Fruit fly (Drosophila melanogaster) whole organism, embryonic: Measurements from ENCODE around the gene lama.

Experiments
- B-H1 ChIP-seq: fragments of 200-800 bp; sonication (Bioruptor generic); IDR thresholded peaks from 3 replicates; pipeline ENCODE4 v1.3.6; 2022; ENCODE audit warnings: missing biosample characterization, missing genetic modification characterization
- BEAF-32 ChIP-seq: fragments of 200-800 bp; sonication (Bioruptor generic); optimal IDR thresholded peaks from 3 replicates; lab custom pipeline; 2017; ENCODE audit warnings: missing biosample characterization, missing genetic modification characterization, mild to moderate bottlenecking, moderate library complexity, missing genetic modification reagents
- CG10274 ChIP-seq: fragments of 200-800 bp; sonication (Bioruptor generic); optimal IDR thresholded peaks from 3 replicates; lab custom pipeline; 2017; ENCODE audit warnings: missing biosample characterization, mild to moderate bottlenecking, missing genetic modification characterization
- CG10543 ChIP-seq: fragments of 200-800 bp; sonication (Bioruptor generic); optimal IDR thresholded peaks from 3 replicates; lab custom pipeline; 2017; ENCODE audit warnings: missing biosample characterization, mild to moderate bottlenecking, missing genetic modification characterization, moderate library complexity
- CG10565 ChIP-seq: fragments of 200-800 bp; sonication (Bioruptor generic); optimal IDR thresholded peaks from 3 replicates; lab custom pipeline; 2016; ENCODE audit warnings: missing biosample characterization, mild to moderate bottlenecking, missing genetic modification characterization
- CG11695 ChIP-seq: fragments of 200-800 bp; sonication (Bioruptor generic); IDR thresholded peaks from 3 replicates; pipeline ENCODE4 v1.3.6; 2022; ENCODE audit warnings: missing biosample characterization, missing genetic modification characterization
- CG12219 ChIP-seq: fragments of 200-800 bp; sonication (Bioruptor generic); optimal IDR thresholded peaks from 3 replicates; lab custom pipeline; 2018; ENCODE audit warnings: missing biosample characterization, mild to moderate bottlenecking, missing genetic modification characterization
- CG12391 ChIP-seq: fragments of 200-800 bp; sonication (Bioruptor generic); optimal IDR thresholded peaks from 3 replicates; lab custom pipeline; 2018; ENCODE audit warnings: missing biosample characterization, mild to moderate bottlenecking, missing genetic modification characterization, moderate library complexity
- CG15479 ChIP-seq: fragments of 200-800 bp; sonication (Bioruptor generic); optimal IDR thresholded peaks from 3 replicates; lab custom pipeline; 2019; ENCODE audit warnings: missing biosample characterization, mild to moderate bottlenecking, missing genetic modification characterization, moderate library complexity
- CG15514 ChIP-seq: fragments of 200-800 bp; sonication (Bioruptor generic); optimal IDR thresholded peaks from 3 replicates; lab custom pipeline; 2017; ENCODE audit warnings: missing biosample characterization, missing genetic modification characterization, mild to moderate bottlenecking, moderate library complexity, missing genetic modification reagents
- CG1603 ChIP-seq: fragments of 200-800 bp; sonication (Bioruptor generic); optimal IDR thresholded peaks from 2 replicates; lab custom pipeline; 2019; ENCODE audit warnings: missing biosample characterization, mild to moderate bottlenecking, missing genetic modification characterization, moderate library complexity
- CG16813 ChIP-seq: fragments of 200-800 bp; sonication (Bioruptor generic); IDR thresholded peaks from 3 replicates; pipeline ENCODE4 v1.3.6; 2022; ENCODE audit warnings: missing biosample characterization, missing genetic modification characterization; ENCODE audit not compliant: partially characterized antibody
- CG18619 ChIP-seq: fragments of 200-800 bp; sonication (Bioruptor generic); optimal IDR thresholded peaks from 3 replicates; lab custom pipeline; 2017; ENCODE audit warnings: missing biosample characterization, mild to moderate bottlenecking, missing genetic modification characterization
- CG2875 ChIP-seq: fragments of 200-800 bp; sonication (Bioruptor generic); optimal IDR thresholded peaks from 2 replicates; lab custom pipeline; 2017; ENCODE audit warnings: missing biosample characterization, mild to moderate bottlenecking, missing genetic modification characterization, missing genetic modification reagents
- CG3163 ChIP-seq: fragments of 200-800 bp; sonication (Bioruptor generic); optimal IDR thresholded peaks from 3 replicates; lab custom pipeline; 2016; ENCODE audit warnings: missing biosample characterization, missing genetic modification characterization
- CG4854 ChIP-seq: fragments of 200-800 bp; sonication (Bioruptor generic); optimal IDR thresholded peaks from 2 replicates; lab custom pipeline; 2016; ENCODE audit warnings: missing biosample characterization, missing genetic modification characterization, inconsistent platforms
- CG5180 ChIP-seq: fragments of 200-800 bp; sonication (Bioruptor generic); optimal IDR thresholded peaks from 3 replicates; lab custom pipeline; 2017; ENCODE audit warnings: missing biosample characterization, missing genetic modification characterization, mild to moderate bottlenecking, moderate library complexity, missing genetic modification reagents
- CG7271 ChIP-seq: fragments of 200-800 bp; sonication (Bioruptor generic); optimal IDR thresholded peaks from 2 replicates; lab custom pipeline; 2018; ENCODE audit warnings: missing biosample characterization, mild to moderate bottlenecking, missing genetic modification characterization, moderate library complexity
- CG7357 ChIP-seq: fragments of 200-800 bp; sonication (Bioruptor generic); IDR thresholded peaks from 3 replicates; pipeline ENCODE4 v1.3.6; 2022; ENCODE audit warnings: missing biosample characterization, missing genetic modification characterization
- CG7987 ChIP-seq: fragments of 200-800 bp; sonication (Bioruptor generic); optimal IDR thresholded peaks from 2 replicates; lab custom pipeline; 2018; ENCODE audit warnings: missing biosample characterization, mild to moderate bottlenecking, missing genetic modification characterization, moderate library complexity
- CG8765 ChIP-seq: fragments of 200-800 bp; sonication (Bioruptor generic); IDR thresholded peaks from 2 replicates; pipeline ENCODE4 v1.3.6; 2022; ENCODE audit warnings: missing biosample characterization, missing genetic modification characterization
- CG9932 ChIP-seq: fragments of 200-800 bp; sonication (Bioruptor generic); IDR thresholded peaks from 2 replicates; pipeline ENCODE4 v1.3.6; 2022; ENCODE audit warnings: missing biosample characterization, missing genetic modification characterization
- CTCF ChIP-seq: fragments of 200-800 bp; sonication (Bioruptor generic); optimal IDR thresholded peaks from 2 replicates; lab custom pipeline; 2017; ENCODE audit warnings: missing biosample characterization, mild to moderate bottlenecking, missing genetic modification characterization, moderate library complexity
- MTF-1 ChIP-seq: fragments of 200-800 bp; sonication (Bioruptor generic); optimal IDR thresholded peaks from 2 replicates; lab custom pipeline; 2018; ENCODE audit warnings: missing biosample characterization, mild to moderate bottlenecking, missing genetic modification characterization, borderline replicate concordance
- Oli ChIP-seq: fragments of 200-800 bp; sonication (Bioruptor generic); optimal IDR thresholded peaks from 2 replicates; lab custom pipeline; 2018; ENCODE audit warnings: missing biosample characterization, mild to moderate bottlenecking, missing genetic modification characterization, moderate library complexity
- Optix ChIP-seq: fragments of 200-800 bp; sonication (Bioruptor generic); IDR thresholded peaks from 3 replicates; pipeline ENCODE4 v1.3.6; 2022; ENCODE audit warnings: missing biosample characterization, missing genetic modification characterization
- Sry-β ChIP-seq: fragments of 200-800 bp; sonication (Bioruptor generic); optimal IDR thresholded peaks from 2 replicates; lab custom pipeline; 2018; ENCODE audit warnings: missing biosample characterization, mild to moderate bottlenecking, missing genetic modification characterization, moderate library complexity
- TFAM ChIP-seq: fragments of 200-800 bp; sonication (Bioruptor generic); optimal IDR thresholded peaks from 2 replicates; lab custom pipeline; 2017; ENCODE audit warnings: missing biosample characterization, missing genetic modification characterization, inconsistent platforms
- ash1 ChIP-seq: fragments of 200-800 bp; sonication (Bioruptor generic); optimal IDR thresholded peaks from 2 replicates; lab custom pipeline; 2018; ENCODE audit warnings: missing biosample characterization, mild to moderate bottlenecking, missing genetic modification characterization
- bcd ChIP-seq: fragments of 200-800 bp; sonication (Bioruptor generic); optimal IDR thresholded peaks from 2 replicates; lab custom pipeline; 2017; ENCODE audit warnings: missing biosample characterization, mild to moderate bottlenecking, missing genetic modification characterization
- chm ChIP-seq: fragments of 200-800 bp; sonication (Bioruptor generic); IDR thresholded peaks from 2 replicates; pipeline ENCODE4 v1.3.6; 2022; ENCODE audit warnings: missing biosample characterization, missing genetic modification characterization
- croc ChIP-seq: fragments of 200-800 bp; sonication (Bioruptor generic); conservative IDR thresholded peaks from 3 replicates; pipeline ENCODE4 v1.3.6; 2022; ENCODE audit warnings: missing biosample characterization, missing genetic modification characterization
- fd3F ChIP-seq: fragments of 200-800 bp; sonication (Bioruptor generic); optimal IDR thresholded peaks from 2 replicates; lab custom pipeline; 2018; ENCODE audit warnings: missing biosample characterization, mild to moderate bottlenecking, missing genetic modification characterization, moderate library complexity
- insv ChIP-seq, 2 experiments: fragments of 200-800 bp; sonication (Bioruptor generic); optimal IDR thresholded peaks; 3 replicates each; lab custom pipeline; 2016 to 2018; ENCODE audit warnings: missing biosample characterization in 2 of 2, missing genetic modification characterization in 2 of 2
- lab ChIP-seq: fragments of 200-800 bp; sonication (Bioruptor generic); optimal IDR thresholded peaks from 3 replicates; lab custom pipeline; 2017; ENCODE audit warnings: missing biosample characterization, missing genetic modification characterization, mild to moderate bottlenecking, moderate library complexity, missing genetic modification reagents
- nerfin-2 ChIP-seq: fragments of 200-800 bp; sonication (Bioruptor generic); IDR thresholded peaks from 2 replicates; pipeline ENCODE4 v1.3.6; 2022; ENCODE audit warnings: missing biosample characterization, missing genetic modification characterization; ENCODE audit not compliant: partially characterized antibody
- psq ChIP-seq: fragments of 200-800 bp; sonication (Bioruptor generic); optimal IDR thresholded peaks from 2 replicates; lab custom pipeline; 2017; ENCODE audit warnings: missing biosample characterization, missing genetic modification characterization
- pzg ChIP-seq: fragments of 200-800 bp; sonication (Bioruptor generic); optimal IDR thresholded peaks from 3 replicates; lab custom pipeline; 2018; ENCODE audit warnings: missing biosample characterization, mild to moderate bottlenecking, missing genetic modification characterization, moderate library complexity
- ranshi ChIP-seq: fragments of 200-800 bp; sonication (Bioruptor generic); IDR thresholded peaks from 2 replicates; pipeline ENCODE4 v1.3.6; 2022; ENCODE audit warnings: missing biosample characterization, missing genetic modification characterization
- sc ChIP-seq, 3 experiments: fragments of >200 bp in 2 of 3; fragments of 200-800 bp in 1 of 3; sonication (Bioruptor generic) in 1 of 3; optimal IDR thresholded peaks; 2 replicates in 2 of 3; 3 replicates in 1 of 3; lab custom pipeline; 2017; ENCODE audit warnings: mild to moderate bottlenecking in 1 of 3, missing biosample characterization in 1 of 3, missing genetic modification characterization in 1 of 3, missing genetic modification reagents in 1 of 3
- scrt ChIP-seq: fragments of 200-800 bp; sonication (Bioruptor generic); optimal IDR thresholded peaks from 2 replicates; lab custom pipeline; 2018; ENCODE audit warnings: missing biosample characterization, mild to moderate bottlenecking, missing genetic modification characterization, moderate library complexity
- sd ChIP-seq: fragments of 200-800 bp; sonication (Bioruptor generic); optimal IDR thresholded peaks from 3 replicates; lab custom pipeline; 2018; ENCODE audit warnings: missing biosample characterization, mild to moderate bottlenecking, missing genetic modification characterization, moderate library complexity
- sisA ChIP-seq: fragments of 200-800 bp; sonication (Bioruptor generic); IDR thresholded peaks from 2 replicates; pipeline ENCODE4 v1.3.6; 2022; ENCODE audit warnings: missing biosample characterization, missing genetic modification characterization
- sr ChIP-seq: fragments of 200-800 bp; sonication (Bioruptor generic); IDR thresholded peaks from 3 replicates; pipeline ENCODE4 v1.3.6; 2022; ENCODE audit warnings: missing biosample characterization, missing genetic modification characterization
- tin ChIP-seq: fragments of 200-800 bp; sonication (Bioruptor generic); optimal IDR thresholded peaks from 3 replicates; lab custom pipeline; 2016; ENCODE audit warnings: missing biosample characterization, missing genetic modification characterization
- tna ChIP-seq: fragments of 200-800 bp; sonication (Bioruptor generic); IDR thresholded peaks from 2 replicates; pipeline ENCODE4 v1.3.6; 2022; ENCODE audit warnings: missing biosample characterization, missing genetic modification characterization; ENCODE audit not compliant: partially characterized antibody
- vnd ChIP-seq: fragments of 200-800 bp; sonication (Bioruptor generic); IDR thresholded peaks from 3 replicates; pipeline ENCODE4 v1.3.6; 2022; ENCODE audit warnings: missing biosample characterization, missing genetic modification characterization; ENCODE audit not compliant: partially characterized antibody
- vvl ChIP-seq: fragments of 200-800 bp; sonication (Bioruptor generic); IDR thresholded peaks from 2 replicates; pipeline ENCODE4 v1.3.6; 2022; ENCODE audit warnings: missing biosample characterization, missing genetic modification characterization
- wor ChIP-seq: fragments of 200-800 bp; sonication (Bioruptor generic); IDR thresholded peaks from 2 replicates; pipeline ENCODE4 v1.3.6; 2022; ENCODE audit warnings: missing biosample characterization, missing genetic modification characterization
- yki ChIP-seq: fragments of >200 bp; optimal IDR thresholded peaks from 3 replicates; lab custom pipeline; 2018

Gene lama

DNA sequence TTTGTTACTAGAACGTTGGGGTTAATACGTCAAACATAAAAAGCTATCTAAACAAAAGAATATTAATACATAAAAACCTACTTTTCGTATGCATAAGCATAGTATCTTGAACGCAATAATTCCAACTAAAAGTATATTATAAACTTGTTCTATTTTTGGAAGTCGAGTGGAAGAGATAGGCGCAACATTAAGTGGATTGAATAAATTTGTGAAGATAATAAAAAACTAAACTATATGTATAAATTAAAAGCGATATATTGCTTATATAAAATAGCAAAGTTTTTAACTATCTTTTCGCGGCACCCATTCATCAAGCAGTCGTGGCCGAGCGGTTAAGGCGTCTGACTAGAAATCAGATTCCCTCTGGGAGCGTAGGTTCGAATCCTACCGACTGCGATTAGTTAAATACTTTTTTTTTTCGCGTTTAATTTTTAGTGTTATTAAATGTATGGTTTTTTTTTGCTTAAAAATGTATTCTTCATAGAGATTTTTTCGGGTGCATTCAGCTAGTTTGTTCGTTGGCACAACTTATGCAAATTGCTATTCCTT is 13.9 kb downstream of the lama start (continued):
- TF ChIP-seq ranshi (GFP tag; lab: Robert Waterston, UW), result no peak
- TF ChIP-seq MTF-1, result no peak
- TF ChIP-seq CG15479 (GFP tag; lab: Kevin White, UChicago), result no peak
- peak; percentile 44 for TF ChIP-seq tna (GFP tag; lab: Robert Waterston, UW)
- TF ChIP-seq croc, result no peak
- TF ChIP-seq scrt (GFP tag; lab: Kevin White, UChicago), result no peak
- no peak for TF ChIP-seq yki (lab: Kevin White, UChicago)
- peak; percentile 35; the same call in 1 of the 2 replicates for TF ChIP-seq vvl
- no peak for TF ChIP-seq CG10543 (GFP tag; lab: Kevin White, UChicago)
- TF ChIP-seq lab (GFP tag; lab: Kevin White, UChicago), result no peak
- no peak for TF ChIP-seq CG7987 (GFP tag; lab: Kevin White, UChicago)
- TF ChIP-seq fd3F (GFP tag; lab: Kevin White, UChicago), result no peak
- no peak for TF ChIP-seq Oli
- TF ChIP-seq CG9932 (GFP tag; lab: Robert Waterston, UW), result no peak
- no peak for TF ChIP-seq pzg (GFP tag; lab: Kevin White, UChicago)
- TF ChIP-seq Sry-β (GFP tag; lab: Kevin White, UChicago), result no peak
- TF ChIP-seq CG18619 (GFP tag; lab: Kevin White, UChicago), result no peak
- TF ChIP-seq BEAF-32, result no peak
- no peak for TF ChIP-seq CG1603 (tag; lab: Kevin White, UChicago)
- peak; percentile 63; the same call in 2 of the 3 replicates for TF ChIP-seq CG16813 (GFP tag; lab: Robert Waterston, UW)
- TF ChIP-seq CG8765, result no peak
- no peak for TF ChIP-seq CG2875 (GFP tag; lab: Kevin White, UChicago)
- TF ChIP-seq CG11695 (GFP tag; lab: Robert Waterston, UW), result no peak
- TF ChIP-seq TFAM (GFP tag; lab: Kevin White, UChicago), result no peak
- TF ChIP-seq psq (GFP tag; lab: Kevin White, UChicago), result no peak
- peak; percentile 47; the same call in 2 of the 3 replicates for TF ChIP-seq vnd
- no peak for TF ChIP-seq CG4854 (GFP tag; lab: Kevin White, UChicago)
- peak; percentile 59; the same call in 1 of the 2 replicates for TF ChIP-seq nerfin-2 (GFP tag; lab: Robert Waterston, UW)
- TF ChIP-seq sr (GFP tag; lab: Robert Waterston, UW), result no peak
- no peak for TF ChIP-seq CG12219
- no peak for TF ChIP-seq sisA
- TF ChIP-seq CG10274 (GFP tag; lab: Kevin White, UChicago), result no peak
- no peak for TF ChIP-seq bcd
- no peak for TF ChIP-seq tin (GFP tag; lab: Kevin White, UChicago)
- TF ChIP-seq CG7357 (GFP tag; lab: Robert Waterston, UW), result no peak
- no peak for TF ChIP-seq Optix (GFP tag; lab: Robert Waterston, UW)
- no peak for TF ChIP-seq CG12391 (tag; lab: Kevin White, UChicago)
- TF ChIP-seq B-H1, result no peak
- TF ChIP-seq sc (optimal IDR thresholded peaks at IDR 0.05; lab: Kevin White, UChicago), result no peak
- TF ChIP-seq sc (GFP tag; optimal IDR thresholded peaks at IDR 0.05; lab: Kevin White, UChicago), result no peak
- TF ChIP-seq sd (tag; lab: Kevin White, UChicago), result no peak
- no peak for TF ChIP-seq CG10565 (GFP tag; lab: Kevin White, UChicago)
- TF ChIP-seq CTCF (GFP tag; lab: Kevin White, UChicago), result no peak
- no peak for TF ChIP-seq insv (GFP tag; optimal IDR thresholded peaks at IDR 0.05; lab: Kevin White, UChicago)
- no peak for TF ChIP-seq CG3163 (GFP tag; lab: Kevin White, UChicago)
- TF ChIP-seq chm (GFP tag; lab: Robert Waterston, UW), result no peak
- no peak for TF ChIP-seq CG5180 (GFP tag; lab: Kevin White, UChicago)
- TF ChIP-seq ash1, result no peak
- no peak for TF ChIP-seq CG7271 (tag; lab: Kevin White, UChicago)
- no peak for TF ChIP-seq wor (GFP tag; lab: Robert Waterston, UW)
- no peak for TF ChIP-seq CG15514 (GFP tag; lab: Kevin White, UChicago)
